Worm (Caenorhabditis elegans): ENCODE measurements around the gene ndab-2.

Gene ndab-2

ce11 chrIII:7146341-7146740, 34.2 kb upstream of the ndab-2 start:
- no peak for TF ChIP-seq zag-1 (tag; optimal IDR thresholded peaks at IDR 0.05)
- no peak for TF ChIP-seq mab-5 (tag; optimal IDR thresholded peaks at IDR 0.05)
- no peak for TF ChIP-seq lsy-2 (tag; optimal IDR thresholded peaks at IDR 0.05)
- no peak for TF ChIP-seq nhr-77 (tag; optimal IDR thresholded peaks at IDR 0.05)
- no peak for TF ChIP-seq ama-1 (optimal IDR thresholded peaks at IDR 0.05)
- no peak for TF ChIP-seq nhr-25 (tag; optimal IDR thresholded peaks at IDR 0.05)
- TF ChIP-seq nhr-11 (tag; optimal IDR thresholded peaks at IDR 0.05) = no peak

ce11 chrIII:7148191-7148590, 32.4 kb upstream of the ndab-2 start:
- TF ChIP-seq gmeb-1 (tag; optimal IDR thresholded peaks at IDR 0.05) (no peak), nhr-237 (tag; optimal IDR thresholded peaks at IDR 0.05) (no peak), C34F6.9 (tag; optimal IDR thresholded peaks at IDR 0.05) (no peak), peb-1 (tag; optimal IDR thresholded peaks at IDR 0.05) (no peak), fos-1 (tag; optimal IDR thresholded peaks at IDR 0.05) (no peak), aly-2 (tag; optimal IDR thresholded peaks at IDR 0.05) (no peak), F13H6.1 (tag; optimal IDR thresholded peaks at IDR 0.05) (no peak), R02D3.7 (tag; optimal IDR thresholded peaks at IDR 0.05) (no peak), sma-3 (GFP tag; optimal IDR thresholded peaks at IDR 0.05) (no peak)

ce11 chrIII:7150162-7150561, 30.4 kb upstream of the ndab-2 start:
- TF ChIP-seq nhr-23 (tag; optimal IDR thresholded peaks at IDR 0.05) (no peak), ceh-16 (tag; optimal IDR thresholded peaks at IDR 0.05) (no peak), lin-39 (tag; optimal IDR thresholded peaks at IDR 0.05) (no peak), sma-3 (GFP tag; optimal IDR thresholded peaks at IDR 0.05) (no peak), snpc-4 (tag; optimal IDR thresholded peaks at IDR 0.05) (no peak), peb-1 (tag; optimal IDR thresholded peaks at IDR 0.05) (no peak), nhr-25 (tag; optimal IDR thresholded peaks at IDR 0.05) (no peak), F13H6.1 (tag; optimal IDR thresholded peaks at IDR 0.05) (no peak)

- peak; percentile 45 for TF ChIP-seq ztf-4 (tag; optimal IDR thresholded peaks at IDR 0.05)
- TF ChIP-seq fos-1 (tag; optimal IDR thresholded peaks at IDR 0.05) = peak; percentile 0
- TF ChIP-seq egl-27 (tag; optimal IDR thresholded peaks at IDR 0.05) = peak; percentile 26
- TF ChIP-seq nhr-25 (tag; optimal IDR thresholded peaks at IDR 0.05) = peak; percentile 56
- TF ChIP-seq ceh-16 (tag; optimal IDR thresholded peaks at IDR 0.05) = no peak
- TF ChIP-seq unc-62 (GFP tag; optimal IDR thresholded peaks at IDR 0.05) = no peak
These were observed 28.0 kb upstream of the ndab-2 start for ce11 chrIII:7152569-7152968.

- TF ChIP-seq nhr-77 (tag; optimal IDR thresholded peaks at IDR 0.05) = no peak
- TF ChIP-seq nhr-11 (tag; optimal IDR thresholded peaks at IDR 0.05) = no peak
- no peak for TF ChIP-seq lin-39 (tag; optimal IDR thresholded peaks at IDR 0.05)
- TF ChIP-seq ztf-1 (GFP tag; conservative IDR thresholded peaks at IDR 0.05) = no peak
- TF ChIP-seq nhr-25 (tag; optimal IDR thresholded peaks at IDR 0.05) = peak; percentile 94
- peak; percentile 67 for TF ChIP-seq ceh-16 (tag; optimal IDR thresholded peaks at IDR 0.05)
- peak; percentile 98 for TF ChIP-seq sma-9 (GFP tag; optimal IDR thresholded peaks at IDR 0.05)
- no peak for TF ChIP-seq sma-9 (tag; optimal IDR thresholded peaks at IDR 0.05)
- TF ChIP-seq zag-1 (tag; optimal IDR thresholded peaks at IDR 0.05) = peak; percentile 58
- peak; percentile 88 for TF ChIP-seq sem-4 (tag; optimal IDR thresholded peaks at IDR 0.05)
- no peak for TF ChIP-seq ztf-11 (tag; optimal IDR thresholded peaks at IDR 0.05)
- no peak for TF ChIP-seq elt-3 (tag; optimal IDR thresholded peaks at IDR 0.05)
- TF ChIP-seq nhr-129 (tag; optimal IDR thresholded peaks at IDR 0.05) = peak; percentile 90
- TF ChIP-seq lsy-2 (tag; optimal IDR thresholded peaks at IDR 0.05) = peak; percentile 56 to 93
- peak; percentile 81 for TF ChIP-seq gmeb-1 (tag; optimal IDR thresholded peaks at IDR 0.05)
- TF ChIP-seq nhr-23 (tag; optimal IDR thresholded peaks at IDR 0.05) = no peak
- TF ChIP-seq F13H6.1 (tag; optimal IDR thresholded peaks at IDR 0.05) = peak; percentile 92
- peak; percentile 91 for TF ChIP-seq nhr-6 (tag; optimal IDR thresholded peaks at IDR 0.05)
- TF ChIP-seq sma-3 (GFP tag; optimal IDR thresholded peaks at IDR 0.05) = peak; percentile 86
- TF ChIP-seq ama-1 (optimal IDR thresholded peaks at IDR 0.05) = peak; percentile 84
- TF ChIP-seq mbf-1 (tag; optimal IDR thresholded peaks at IDR 0.05) = no peak
- TF ChIP-seq elt-1 (tag; optimal IDR thresholded peaks at IDR 0.05) = no peak
- no peak for TF ChIP-seq lin-11 (tag; optimal IDR thresholded peaks at IDR 0.05)
- TF ChIP-seq lin-13 (GFP tag; optimal IDR thresholded peaks at IDR 0.05) = peak; percentile 82
- TF ChIP-seq alr-1 (tag; optimal IDR thresholded peaks at IDR 0.05) = no peak
- TF ChIP-seq mdl-1 (tag; optimal IDR thresholded peaks at IDR 0.05) = peak; percentile 71 to 85
- peak; percentile 66 for TF ChIP-seq blmp-1 (tag; optimal IDR thresholded peaks at IDR 0.05; ENCODE audit: insufficient read depth)
- no peak for TF ChIP-seq unc-39 (tag; optimal IDR thresholded peaks at IDR 0.05)
- TF ChIP-seq nhr-10 (tag; optimal IDR thresholded peaks at IDR 0.05) = no peak
- no peak for TF ChIP-seq dmd-4 (tag; optimal IDR thresholded peaks at IDR 0.05)
- TF ChIP-seq ZK546.5 (tag; optimal IDR thresholded peaks at IDR 0.05) = peak; percentile 48
- TF ChIP-seq aly-2 (tag; optimal IDR thresholded peaks at IDR 0.05) = no peak
- TF ChIP-seq nhr-12 (tag; optimal IDR thresholded peaks at IDR 0.05) = no peak
- TF ChIP-seq peb-1 (tag; optimal IDR thresholded peaks at IDR 0.05) = no peak
- peak; percentile 98 for TF ChIP-seq egl-27 (tag; optimal IDR thresholded peaks at IDR 0.05)
- TF ChIP-seq crh-2 (tag; optimal IDR thresholded peaks at IDR 0.05) = peak; percentile 95
- no peak for TF ChIP-seq unc-62 (GFP tag; optimal IDR thresholded peaks at IDR 0.05)
- peak; percentile 80 for TF ChIP-seq snpc-4 (tag; optimal IDR thresholded peaks at IDR 0.05)
- peak; percentile 79 for TF ChIP-seq fos-1 (tag; optimal IDR thresholded peaks at IDR 0.05)
These were observed 26.8 kb upstream of the ndab-2 start, which contains the start of gene ogt-1 for ce11 chrIII:7153747-7154238. ogt-1 (minus strand) TSS chrIII:7153797.
